Worm (Caenorhabditis elegans): Measurements from ENCODE around the gene fbxa-201.

DNA sequence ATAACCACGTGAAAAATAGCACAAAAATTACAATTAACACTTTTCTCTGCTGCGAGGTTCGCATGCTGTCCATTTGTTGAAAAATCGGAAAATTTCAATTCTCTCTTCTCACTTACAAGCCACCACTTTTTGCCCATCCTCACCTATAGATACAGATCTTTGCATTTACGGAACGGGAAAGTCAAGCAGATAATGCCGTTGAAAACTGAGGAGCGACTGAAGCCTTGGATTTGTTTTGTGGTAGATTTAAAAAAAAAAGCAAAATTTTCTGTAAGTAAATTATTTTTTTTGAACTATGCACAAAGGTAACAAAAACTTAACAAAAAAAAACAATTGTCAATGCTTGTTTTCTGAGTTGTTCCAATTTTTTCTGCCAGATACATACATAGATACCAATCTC lies 49.7 kb upstream of the fbxa-201 start, which contains the start of gene T06A1.1:
- no peak for TF ChIP-seq ceh-83 (GFP tag; optimal IDR thresholded peaks at IDR 0.05)
- no peak for TF ChIP-seq nhr-12 (tag; optimal IDR thresholded peaks at IDR 0.05)
- TF ChIP-seq mep-1 (tag; optimal IDR thresholded peaks at IDR 0.05): no peak
- TF ChIP-seq mls-2 (tag; optimal IDR thresholded peaks at IDR 0.05): no peak
- TF ChIP-seq hlh-1 (tag; optimal IDR thresholded peaks at IDR 0.05): no peak
- no peak for TF ChIP-seq nhr-76 (tag; optimal IDR thresholded peaks at IDR 0.05)
- TF ChIP-seq ces-1 (GFP tag; optimal IDR thresholded peaks at IDR 0.05): no peak
- no peak for TF ChIP-seq tbx-8 (GFP tag; optimal IDR thresholded peaks at IDR 0.05)
- no peak for TF ChIP-seq unc-120 (tag; optimal IDR thresholded peaks at IDR 0.05; ENCODE audit: poor library complexity, severe bottlenecking)
- TF ChIP-seq nhr-2 (tag; optimal IDR thresholded peaks at IDR 0.05): no peak
- TF ChIP-seq unc-62 (GFP tag; optimal IDR thresholded peaks at IDR 0.05): no peak
